In genomic region chrX:3573438-3574250, dm6 we compare ENCODE assay signal across 1 fruit fly cellular context.
TF ChIP-seq lines count a peak whose summit lies in the region.

Gene CG2875 (minus strand): TSS chrX:3573622.

TF ChIP-seq in whole organism, embryonic, 481 proteins besides CTCF, POLR2A, EP300 and RAD21 (continued from another document and continues in another):
- no peak for TF ChIP-seq Poxn (GFP tag; IDR thresholded peaks at IDR 0.05; lab: Robert Waterston, UW)
- TF ChIP-seq CG17359 (tag; optimal IDR thresholded peaks at IDR 0.05; lab: Kevin White, UChicago), result peak; percentile 53
- TF ChIP-seq trh (GFP tag; optimal IDR thresholded peaks at IDR 0.05; lab: Kevin White, UChicago), result no peak
- peak; percentile 89 for TF ChIP-seq dm (GFP tag; optimal IDR thresholded peaks at IDR 0.05; lab: Kevin White, UChicago)
- TF ChIP-seq trem (tag; optimal IDR thresholded peaks at IDR 0.05; lab: Kevin White, UChicago), result peak; percentile 75
- TF ChIP-seq insv (GFP tag; optimal IDR thresholded peaks at IDR 0.05; lab: Kevin White, UChicago), result no peak
- no peak for TF ChIP-seq CG33557 (GFP tag; optimal IDR thresholded peaks at IDR 0.05; lab: Kevin White, UChicago)
- no peak for TF ChIP-seq CG12219 (GFP tag; optimal IDR thresholded peaks at IDR 0.05; lab: Kevin White, UChicago)
- TF ChIP-seq CG16813 (GFP tag; IDR thresholded peaks at IDR 0.05; lab: Robert Waterston, UW; ENCODE audit: partially characterized antibody), result peak; percentile 71
- TF ChIP-seq Doc3 (GFP tag; IDR thresholded peaks at IDR 0.05; lab: Robert Waterston, UW; ENCODE audit: partially characterized antibody), result peak; percentile 53; the same call in 2 of the 3 replicates
- no peak for TF ChIP-seq Sry-β (GFP tag; optimal IDR thresholded peaks at IDR 0.05; lab: Kevin White, UChicago)
- TF ChIP-seq CG6791 (GFP tag; IDR thresholded peaks at IDR 0.05; lab: Robert Waterston, UW; ENCODE audit: partially characterized antibody), result peak; percentile 76
- TF ChIP-seq CHES-1-like (GFP tag; optimal IDR thresholded peaks at IDR 0.05; lab: Kevin White, UChicago), result no peak
- TF ChIP-seq Mes4 (GFP tag; optimal IDR thresholded peaks at IDR 0.05; lab: Kevin White, UChicago), result no peak
- peak; percentile 51 for TF ChIP-seq nmo (GFP tag; optimal IDR thresholded peaks at IDR 0.05; lab: Kevin White, UChicago)
- peak; percentile 30 for TF ChIP-seq CG2129 (GFP tag; IDR thresholded peaks at IDR 0.05; lab: Robert Waterston, UW; ENCODE audit: partially characterized antibody)
- TF ChIP-seq CG7271 (tag; optimal IDR thresholded peaks at IDR 0.05; lab: Kevin White, UChicago), result no peak
- TF ChIP-seq CG17186 (GFP tag; optimal IDR thresholded peaks at IDR 0.05; lab: Kevin White, UChicago), result peak; percentile 24
- TF ChIP-seq CG4617 (GFP tag; optimal IDR thresholded peaks at IDR 0.05; lab: Kevin White, UChicago; ENCODE audit: borderline replicate concordance), result peak; percentile 58
- TF ChIP-seq CG17568 (GFP tag; optimal IDR thresholded peaks at IDR 0.05; lab: Kevin White, UChicago), result no peak
- peak; percentile 74 for TF ChIP-seq sd (tag; optimal IDR thresholded peaks at IDR 0.05; lab: Kevin White, UChicago)
- no peak for TF ChIP-seq CG18619 (GFP tag; optimal IDR thresholded peaks at IDR 0.05; lab: Kevin White, UChicago)
- TF ChIP-seq Dll (GFP tag; IDR thresholded peaks at IDR 0.05; lab: Robert Waterston, UW; ENCODE audit: partially characterized antibody), result peak; percentile 79
- TF ChIP-seq CG8290 (GFP tag; optimal IDR thresholded peaks at IDR 0.05; lab: Kevin White, UChicago), result no peak
- TF ChIP-seq CG8290 (tag; optimal IDR thresholded peaks at IDR 0.05; lab: Kevin White, UChicago), result peak in 1 of 2 experiments; percentile 32
- TF ChIP-seq Dip2 (GFP tag; IDR thresholded peaks at IDR 0.05; lab: Robert Waterston, UW), result no peak
- no peak for TF ChIP-seq Neu2 (GFP tag; optimal IDR thresholded peaks at IDR 0.05; lab: Kevin White, UChicago; ENCODE audit: borderline replicate concordance)
- no peak for TF ChIP-seq GATAe (GFP tag; conservative IDR thresholded peaks at IDR 0.05; lab: Robert Waterston, UW)
- TF ChIP-seq scrt (GFP tag; optimal IDR thresholded peaks at IDR 0.05; lab: Kevin White, UChicago), result peak; percentile 94
- TF ChIP-seq gsb (GFP tag; IDR thresholded peaks at IDR 0.05; lab: Robert Waterston, UW), result no peak
- no peak for TF ChIP-seq D19B (GFP tag; optimal IDR thresholded peaks at IDR 0.05; lab: Kevin White, UChicago)
- TF ChIP-seq CG10979 (tag; optimal IDR thresholded peaks at IDR 0.05; lab: Kevin White, UChicago), result no peak
- TF ChIP-seq CG6689 (GFP tag; IDR thresholded peaks at IDR 0.05; lab: Robert Waterston, UW), result no peak
- no peak for TF ChIP-seq CG1233 (GFP tag; optimal IDR thresholded peaks at IDR 0.05; lab: Kevin White, UChicago)
- no peak for TF ChIP-seq dan (GFP tag; IDR thresholded peaks at IDR 0.05; lab: Robert Waterston, UW)
- TF ChIP-seq sens (GFP tag; lab: Kevin White, UChicago), result no peak
- no peak for TF ChIP-seq CG12744 (GFP tag; optimal IDR thresholded peaks at IDR 0.05; lab: Kevin White, UChicago)
- 0 out of 2 replicates have a peak, but pooled peaks have one; percentile 6 for TF ChIP-seq CG9932 (GFP tag; IDR thresholded peaks at IDR 0.05; lab: Robert Waterston, UW)
- no peak for TF ChIP-seq pum (GFP tag; optimal IDR thresholded peaks at IDR 0.05; lab: Kevin White, UChicago)
- TF ChIP-seq nerfin-1 (tag; optimal IDR thresholded peaks at IDR 0.05; lab: Kevin White, UChicago), result peak; percentile 68
- TF ChIP-seq Med (GFP tag; lab: Kevin White, UChicago), result peak; percentile 77
- TF ChIP-seq ase (GFP tag; IDR thresholded peaks at IDR 0.05; lab: Robert Waterston, UW), result no peak
- TF ChIP-seq Aef1 (GFP tag; IDR thresholded peaks at IDR 0.05; lab: Robert Waterston, UW), result no peak
- no peak for TF ChIP-seq vvl (GFP tag; IDR thresholded peaks at IDR 0.05; lab: Robert Waterston, UW)
- TF ChIP-seq Sox100B (GFP tag; optimal IDR thresholded peaks at IDR 0.05; lab: Kevin White, UChicago), result no peak
- no peak for TF ChIP-seq Hr3 (GFP tag; optimal IDR thresholded peaks at IDR 0.05; lab: Kevin White, UChicago)
- TF ChIP-seq C15 (GFP tag; IDR thresholded peaks at IDR 0.05; lab: Robert Waterston, UW), result no peak
- TF ChIP-seq CG34376 (GFP tag; optimal IDR thresholded peaks at IDR 0.05; lab: Kevin White, UChicago), result no peak
- no peak for TF ChIP-seq CG12942 (GFP tag; optimal IDR thresholded peaks at IDR 0.05; lab: Kevin White, UChicago)
- no peak for TF ChIP-seq zfh1 (GFP tag; IDR thresholded peaks at IDR 0.05; lab: Robert Waterston, UW)
- no peak for TF ChIP-seq Bteb2 (GFP tag; optimal IDR thresholded peaks at IDR 0.05; lab: Kevin White, UChicago)
- no peak for TF ChIP-seq CG4328 (GFP tag; optimal IDR thresholded peaks at IDR 0.05; lab: Kevin White, UChicago)
- TF ChIP-seq D19A (tag; optimal IDR thresholded peaks at IDR 0.05; lab: Kevin White, UChicago), result no peak
- TF ChIP-seq hbn (GFP tag; IDR thresholded peaks at IDR 0.05; lab: Robert Waterston, UW; ENCODE audit: partially characterized antibody), result peak; percentile 65
- TF ChIP-seq Oaz (GFP tag; IDR thresholded peaks at IDR 0.05; lab: Robert Waterston, UW), result no peak
- no peak for TF ChIP-seq CG9609 (GFP tag; optimal IDR thresholded peaks at IDR 0.05; lab: Kevin White, UChicago)
- TF ChIP-seq ato (GFP tag; IDR thresholded peaks at IDR 0.05; lab: Robert Waterston, UW; ENCODE audit: partially characterized antibody), result no peak
- TF ChIP-seq salm (tag; optimal IDR thresholded peaks at IDR 0.05; lab: Kevin White, UChicago), result no peak
- TF ChIP-seq CG13287 (GFP tag; IDR thresholded peaks at IDR 0.05; lab: Robert Waterston, UW; ENCODE audit: partially characterized antibody), result peak; percentile 82
- no peak for TF ChIP-seq aop (GFP tag; IDR thresholded peaks at IDR 0.05; lab: Robert Waterston, UW)
- no peak for TF ChIP-seq org-1 (GFP tag; optimal IDR thresholded peaks at IDR 0.05; lab: Kevin White, UChicago)
- no peak for TF ChIP-seq CG8478 (optimal IDR thresholded peaks at IDR 0.05; lab: Kevin White, UChicago)
- TF ChIP-seq oc (tag; optimal IDR thresholded peaks at IDR 0.05; lab: Kevin White, UChicago), result no peak
- TF ChIP-seq croc (GFP tag; conservative IDR thresholded peaks at IDR 0.05; lab: Robert Waterston, UW), result no peak
- TF ChIP-seq Jarid2 (GFP tag; optimal IDR thresholded peaks at IDR 0.05; lab: Kevin White, UChicago), result no peak
- no peak for TF ChIP-seq shn (GFP tag; optimal IDR thresholded peaks at IDR 0.05; lab: Kevin White, UChicago)
- TF ChIP-seq corto (GFP tag; optimal IDR thresholded peaks at IDR 0.05; lab: Kevin White, UChicago), result no peak
- TF ChIP-seq CG2889 (GFP tag; IDR thresholded peaks at IDR 0.05; lab: Robert Waterston, UW), result no peak
- TF ChIP-seq caup (GFP tag; optimal IDR thresholded peaks at IDR 0.05; lab: Kevin White, UChicago; ENCODE audit: severe bottlenecking), result no peak
- TF ChIP-seq CG7786 (GFP tag; optimal IDR thresholded peaks at IDR 0.05; lab: Kevin White, UChicago), result no peak
- TF ChIP-seq Meics (GFP tag; optimal IDR thresholded peaks at IDR 0.05; lab: Kevin White, UChicago), result no peak
- TF ChIP-seq bigmax (GFP tag; optimal IDR thresholded peaks at IDR 0.05; lab: Kevin White, UChicago), result no peak
- TF ChIP-seq CG8924 (tag; optimal IDR thresholded peaks at IDR 0.05; lab: Kevin White, UChicago), result no peak
- no peak for TF ChIP-seq CG31388 (GFP tag; optimal IDR thresholded peaks at IDR 0.05; lab: Kevin White, UChicago)
- TF ChIP-seq HmgD (GFP tag; optimal IDR thresholded peaks at IDR 0.05; lab: Kevin White, UChicago), result peak; percentile 11
- no peak for TF ChIP-seq Xrp1 (GFP tag; IDR thresholded peaks at IDR 0.05; lab: Robert Waterston, UW)
- TF ChIP-seq Dbx (GFP tag; IDR thresholded peaks at IDR 0.05; lab: Robert Waterston, UW), result no peak
- TF ChIP-seq CG10543 (GFP tag; optimal IDR thresholded peaks at IDR 0.05; lab: Kevin White, UChicago), result no peak
- no peak for TF ChIP-seq CG15479 (GFP tag; optimal IDR thresholded peaks at IDR 0.05; lab: Kevin White, UChicago)
- peak; percentile 59; the same call in 1 of the 2 replicates for TF ChIP-seq CG3847 (GFP tag; IDR thresholded peaks at IDR 0.05; lab: Robert Waterston, UW)
- peak; percentile 85 for TF ChIP-seq Sry-δ (GFP tag; optimal IDR thresholded peaks at IDR 0.05; lab: Kevin White, UChicago)
- no peak for TF ChIP-seq Ets65A (GFP tag; lab: Kevin White, UChicago)
- TF ChIP-seq Blimp-1 (GFP tag; optimal IDR thresholded peaks at IDR 0.05; lab: Kevin White, UChicago), result no peak
- TF ChIP-seq CG7987 (GFP tag; optimal IDR thresholded peaks at IDR 0.05; lab: Kevin White, UChicago), result no peak
- peak; percentile 96 for TF ChIP-seq Dp (GFP tag; optimal IDR thresholded peaks at IDR 0.05; lab: Kevin White, UChicago)
- no peak for TF ChIP-seq CG16863 (GFP tag; optimal IDR thresholded peaks at IDR 0.05; lab: Kevin White, UChicago)
- TF ChIP-seq CG15601 (tag; optimal IDR thresholded peaks at IDR 0.05; lab: Kevin White, UChicago), result peak; percentile 1
- no peak for TF ChIP-seq pb (GFP tag; optimal IDR thresholded peaks at IDR 0.05; lab: Kevin White, UChicago)
- TF ChIP-seq Asciz (GFP tag; optimal IDR thresholded peaks at IDR 0.05; lab: Kevin White, UChicago), result no peak
- TF ChIP-seq CG13894 (tag; optimal IDR thresholded peaks at IDR 0.05; lab: Kevin White, UChicago), result no peak
- TF ChIP-seq CG32772 (GFP tag; IDR thresholded peaks at IDR 0.05; lab: Robert Waterston, UW), result no peak
- TF ChIP-seq CG8765 (GFP tag; IDR thresholded peaks at IDR 0.05; lab: Robert Waterston, UW), result no peak
- TF ChIP-seq fu2 (GFP tag; optimal IDR thresholded peaks at IDR 0.05; lab: Kevin White, UChicago), result no peak
- peak; percentile 61 for TF ChIP-seq Max (GFP tag; optimal IDR thresholded peaks at IDR 0.05; lab: Kevin White, UChicago)
- no peak for TF ChIP-seq mam (GFP tag; optimal IDR thresholded peaks at IDR 0.05; lab: Kevin White, UChicago)
- no peak for TF ChIP-seq h (optimal IDR thresholded peaks at IDR 0.05; lab: Kevin White, UChicago)
- TF ChIP-seq NC2β (GFP tag; optimal IDR thresholded peaks at IDR 0.05; lab: Kevin White, UChicago), result no peak
- TF ChIP-seq Mrtf (GFP tag; IDR thresholded peaks at IDR 0.05; lab: Robert Waterston, UW), result no peak
- TF ChIP-seq ftz-f1 (GFP tag; optimal IDR thresholded peaks at IDR 0.05; lab: Kevin White, UChicago), result no peak
- TF ChIP-seq CG10431 (GFP tag; optimal IDR thresholded peaks at IDR 0.05; lab: Kevin White, UChicago), result no peak
- TF ChIP-seq CG10565 (GFP tag; optimal IDR thresholded peaks at IDR 0.05; lab: Kevin White, UChicago), result no peak
- peak; percentile 32 for TF ChIP-seq CG12659 (GFP tag; optimal IDR thresholded peaks at IDR 0.05; lab: Kevin White, UChicago)
- no peak for TF ChIP-seq ro (GFP tag; IDR thresholded peaks at IDR 0.05; lab: Robert Waterston, UW)
- no peak for TF ChIP-seq cas (GFP tag; IDR thresholded peaks at IDR 0.05; lab: Robert Waterston, UW)
- peak; percentile 85 for TF ChIP-seq BEAF-32 (GFP tag; optimal IDR thresholded peaks at IDR 0.05; lab: Kevin White, UChicago)
- TF ChIP-seq YL-1 (GFP tag; optimal IDR thresholded peaks at IDR 0.05; lab: Kevin White, UChicago), result peak; percentile 82
- TF ChIP-seq cg (GFP tag; optimal IDR thresholded peaks at IDR 0.05; lab: Kevin White, UChicago), result no peak
- TF ChIP-seq Oli (tag; optimal IDR thresholded peaks at IDR 0.05; lab: Kevin White, UChicago), result no peak
- no peak for TF ChIP-seq pfk (GFP tag; optimal IDR thresholded peaks at IDR 0.05; lab: Kevin White, UChicago)
- peak; percentile 50 for TF ChIP-seq CG14710 (tag; optimal IDR thresholded peaks at IDR 0.05; lab: Kevin White, UChicago)
- TF ChIP-seq HLH4C (GFP tag; IDR thresholded peaks at IDR 0.05; lab: Robert Waterston, UW; ENCODE audit: partially characterized antibody), result peak; percentile 60
- no peak for TF ChIP-seq otp (GFP tag; IDR thresholded peaks at IDR 0.05; lab: Robert Waterston, UW)
- TF ChIP-seq slp2 (GFP tag; optimal IDR thresholded peaks at IDR 0.05; lab: Kevin White, UChicago), result no peak
- peak; percentile 27 for TF ChIP-seq CG7556 (GFP tag; optimal IDR thresholded peaks at IDR 0.05; lab: Kevin White, UChicago)
- TF ChIP-seq BtbVII (GFP tag; optimal IDR thresholded peaks at IDR 0.05; lab: Kevin White, UChicago), result no peak
- TF ChIP-seq MBD-R2 (GFP tag; IDR thresholded peaks at IDR 0.05; lab: Robert Waterston, UW), result peak; percentile 76
- no peak for TF ChIP-seq hb (GFP tag; IDR thresholded peaks at IDR 0.05; lab: Robert Waterston, UW; ENCODE audit: partially characterized antibody)
- TF ChIP-seq amos (GFP tag; IDR thresholded peaks at IDR 0.05; lab: Robert Waterston, UW; ENCODE audit: partially characterized antibody), result peak; percentile 83
- TF ChIP-seq crp (GFP tag; optimal IDR thresholded peaks at IDR 0.05; lab: Kevin White, UChicago), result no peak
- TF ChIP-seq E2f1 (GFP tag; IDR thresholded peaks at IDR 0.05; lab: Robert Waterston, UW), result no peak
- TF ChIP-seq Nf-YB (GFP tag; optimal IDR thresholded peaks at IDR 0.05; lab: Kevin White, UChicago), result no peak
- no peak for TF ChIP-seq lilli (GFP tag; optimal IDR thresholded peaks at IDR 0.05; lab: Kevin White, UChicago)
- TF ChIP-seq CG7839 (tag; optimal IDR thresholded peaks at IDR 0.05; lab: Kevin White, UChicago), result peak; percentile 7
- peak; percentile 8 for TF ChIP-seq CG17829 (tag; optimal IDR thresholded peaks at IDR 0.05; lab: Kevin White, UChicago)
- TF ChIP-seq CoRest (tag; optimal IDR thresholded peaks at IDR 0.05; lab: Kevin White, UChicago), result peak; percentile 8
- no peak for TF ChIP-seq ab (GFP tag; optimal IDR thresholded peaks at IDR 0.05; lab: Kevin White, UChicago)
- TF ChIP-seq sna (GFP tag; IDR thresholded peaks at IDR 0.05; lab: Robert Waterston, UW; ENCODE audit: partially characterized antibody), result peak; percentile 54; the same call in 1 of the 2 replicates
- no peak for TF ChIP-seq CG10209 (GFP tag; optimal IDR thresholded peaks at IDR 0.05; lab: Kevin White, UChicago)
- no peak for TF ChIP-seq CG1024 (GFP tag; IDR thresholded peaks at IDR 0.05; lab: Robert Waterston, UW)
- no peak for TF ChIP-seq Camta (GFP tag; optimal IDR thresholded peaks at IDR 0.05; lab: Kevin White, UChicago)
- TF ChIP-seq HmgZ (tag; optimal IDR thresholded peaks at IDR 0.05; lab: Kevin White, UChicago), result peak; percentile 17
- TF ChIP-seq Eip74EF (GFP tag; optimal IDR thresholded peaks at IDR 0.05; lab: Kevin White, UChicago), result peak in 1 of 2 experiments; percentile 68
- no peak for TF ChIP-seq HLHmδ (GFP tag; optimal IDR thresholded peaks at IDR 0.05; lab: Kevin White, UChicago)
- no peak for TF ChIP-seq cwo (GFP tag; optimal IDR thresholded peaks at IDR 0.05; lab: Kevin White, UChicago)
- TF ChIP-seq gce (GFP tag; IDR thresholded peaks at IDR 0.05; lab: Robert Waterston, UW), result no peak
- no peak for TF ChIP-seq gcm (GFP tag; optimal IDR thresholded peaks at IDR 0.05; lab: Kevin White, UChicago)
- no peak for TF ChIP-seq CG43689 (GFP tag; IDR thresholded peaks at IDR 0.05; lab: Robert Waterston, UW)
